Worm (Caenorhabditis elegans) whole organism, mixed stage, embryonic: ENCODE measurements around the gene clec-242.

Experiments used
- ces-1 ChIP-seq: fragments of 150-350 bp; optimal IDR thresholded peaks from 2 replicates; lab custom pipeline; 2014; ENCODE audit warnings: missing biosample characterization, missing genetic modification reagents, missing genetic modification characterization
- elt-3 ChIP-seq: fragments of 150-350 bp; optimal IDR thresholded peaks from 2 replicates; lab custom pipeline; 2014; ENCODE audit warnings: missing biosample characterization, missing genetic modification characterization

ce11 chrV:17232403-17232802 lies 12.9 kb downstream of the clec-242 start:
- TF ChIP-seq ces-1 (GFP tag; lab: Kevin White, UChicago), result no peak
- no peak for TF ChIP-seq elt-3 (tag; lab: Kevin White, UChicago)
